Worm (Caenorhabditis elegans) whole organism, L4 larva: ENCODE data around the gene oac-1.

ENCODE experiments used
- F10B5.3 ChIP-seq: sonication (generic microtip); optimal IDR thresholded peaks from 2 replicates; lab custom pipeline; 2016; ENCODE audit warnings: mild to moderate bottlenecking, missing genetic modification characterization, missing compliant biosample characterization
- Y48G9A.11 ChIP-seq: fragments of 200-800 bp; sonication (Bioruptor generic); IDR thresholded peaks from 2 replicates; pipeline ENCODE4 v1.3.6; 2022; ENCODE audit warnings: missing genetic modification reagents, missing genetic modification characterization, missing compliant biosample characterization
- Y75B8A.6 ChIP-seq: fragments of 200-800 bp; sonication (Bioruptor generic); IDR thresholded peaks from 2 replicates; pipeline ENCODE4 v1.3.6; 2022; ENCODE audit warnings: missing genetic modification reagents, missing genetic modification characterization, missing compliant biosample characterization
- aha-1 ChIP-seq: fragments of 150-350 bp; peaks from one replicate; lab custom pipeline; 2014; ENCODE audit warnings: missing biosample characterization, missing genetic modification characterization
- ama-1 ChIP-seq: fragments of 150-350 bp; optimal IDR thresholded peaks from 2 replicates; lab custom pipeline; 2014; ENCODE audit warnings: inconsistent platforms, mixed read lengths
- attf-4 ChIP-seq: sonication (generic microtip); optimal IDR thresholded peaks from 3 replicates; lab custom pipeline; 2017; ENCODE audit warnings: missing biosample characterization, missing genetic modification characterization
- ceh-28 ChIP-seq: fragments of 150-350 bp; optimal IDR thresholded peaks from 2 replicates; lab custom pipeline; 2014; ENCODE audit warnings: missing biosample characterization, missing genetic modification reagents, missing genetic modification characterization
- ceh-62 ChIP-seq: sonication (generic microtip); optimal IDR thresholded peaks from 2 replicates; lab custom pipeline; 2017; ENCODE audit warnings: missing biosample characterization, missing genetic modification characterization
- ces-1 ChIP-seq: fragments of 150-350 bp; sonication (generic microtip); optimal IDR thresholded peaks from 4 replicates; lab custom pipeline; 2014; ENCODE audit warnings: missing biosample characterization, missing genetic modification reagents, missing genetic modification characterization
- daf-16 ChIP-seq, 3 experiments: sonication (generic microtip); optimal IDR thresholded peaks; 2 replicates each; lab custom pipeline; 2016 to 2017; ENCODE audit warnings: missing genetic modification characterization in 3 of 3, missing genetic modification reagents in 3 of 3, mild to moderate bottlenecking in 2 of 3, missing compliant biosample characterization in 2 of 3, missing biosample characterization in 1 of 3, moderate library complexity in 1 of 3
- daf-19 ChIP-seq: fragments of 200-800 bp; sonication (Bioruptor generic); conservative IDR thresholded peaks from 2 replicates; pipeline ENCODE4 v1.3.6; 2022; ENCODE audit warnings: missing genetic modification characterization, missing compliant biosample characterization
- dmd-6 ChIP-seq: fragments of 200-800 bp; sonication (Bioruptor generic); IDR thresholded peaks from 2 replicates; pipeline ENCODE4 v1.3.6; 2022; ENCODE audit warnings: missing genetic modification reagents, missing genetic modification characterization, missing compliant biosample characterization
- dpl-1 ChIP-seq: fragments of 150-350 bp; optimal IDR thresholded peaks from 2 replicates; lab custom pipeline; 2014; ENCODE audit warnings: missing biosample characterization, missing genetic modification reagents, missing genetic modification characterization
- fos-1 ChIP-seq: fragments of 150-350 bp; optimal IDR thresholded peaks from 2 replicates; lab custom pipeline; 2014; ENCODE audit warnings: missing biosample characterization, missing genetic modification characterization
- hif-1 ChIP-seq, 2 experiments: sonication (generic microtip); optimal IDR thresholded peaks; 2 replicates each; lab custom pipeline; 2016 to 2017; ENCODE audit warnings: missing compliant biosample characterization in 2 of 2, missing genetic modification characterization in 2 of 2, missing genetic modification reagents in 2 of 2, missing genotype in 2 of 2, mild to moderate bottlenecking in 1 of 2
- hlh-11 ChIP-seq: fragments of 200-800 bp; sonication (Bioruptor generic); optimal IDR thresholded peaks from 2 replicates; lab custom pipeline; 2018; ENCODE audit warnings: mild to moderate bottlenecking, missing genetic modification characterization, missing compliant biosample characterization
- lim-7 ChIP-seq: fragments of 200-800 bp; sonication (Bioruptor generic); IDR thresholded peaks from 2 replicates; pipeline ENCODE4 v1.3.6; 2022; ENCODE audit warnings: missing genetic modification characterization, missing compliant biosample characterization
- lin-13 ChIP-seq: fragments of 150-350 bp; optimal IDR thresholded peaks from 2 replicates; lab custom pipeline; 2014; ENCODE audit warnings: missing biosample characterization, missing genetic modification reagents, missing genetic modification characterization
- lin-15B ChIP-seq: fragments of 150-350 bp; sonication (generic microtip); optimal IDR thresholded peaks from 3 replicates; lab custom pipeline; 2014; ENCODE audit warnings: missing biosample characterization, missing genetic modification characterization
- lin-29 ChIP-seq: fragments of 200-800 bp; sonication (Bioruptor generic); IDR thresholded peaks from 2 replicates; pipeline ENCODE4 v1.3.6; 2022; ENCODE audit warnings: missing genetic modification reagents, missing genetic modification characterization, missing compliant biosample characterization
- lin-38 ChIP-seq: fragments of 200-800 bp; sonication (Bioruptor generic); IDR thresholded peaks from 2 replicates; pipeline ENCODE4 v1.3.6; 2022; ENCODE audit warnings: missing genetic modification reagents, missing genetic modification characterization, missing compliant biosample characterization
- lir-3 ChIP-seq: sonication (generic microtip); optimal IDR thresholded peaks from 2 replicates; lab custom pipeline; 2016; ENCODE audit warnings: mild to moderate bottlenecking, missing genetic modification characterization, missing compliant biosample characterization
- lsy-2 ChIP-seq, 2 experiments: fragments of 150-350 bp in 1 of 2; sonication (generic microtip) in 1 of 2; optimal IDR thresholded peaks; 2 replicates each; lab custom pipeline; 2014 to 2017; ENCODE audit warnings: missing biosample characterization in 2 of 2, missing genetic modification characterization in 2 of 2
- madf-9 ChIP-seq: fragments of 200-800 bp; sonication (Bioruptor generic); conservative IDR thresholded peaks from 2 replicates; pipeline ENCODE4 v1.3.6; 2022; ENCODE audit warnings: missing genetic modification reagents, missing genetic modification characterization, missing compliant biosample characterization
- mdl-1 ChIP-seq, 2 experiments: fragments of 150-350 bp in 1 of 2; sonication (generic microtip) in 1 of 2; optimal IDR thresholded peaks; 2 replicates each; lab custom pipeline; 2014 to 2017; ENCODE audit warnings: missing biosample characterization in 2 of 2, missing genetic modification characterization in 2 of 2
- mdt-29 ChIP-seq: fragments of 200-800 bp; sonication (Bioruptor generic); IDR thresholded peaks from 2 replicates; pipeline ENCODE4 v1.3.6; 2022; ENCODE audit warnings: missing genetic modification reagents, missing genetic modification characterization, missing compliant biosample characterization
- mep-1 ChIP-seq: fragments of 150-350 bp; sonication (generic microtip); optimal IDR thresholded peaks from 3 replicates; lab custom pipeline; 2014; ENCODE audit warnings: missing biosample characterization, missing genetic modification characterization
- mxl-2 ChIP-seq: fragments of 200-800 bp; sonication (Bioruptor generic); conservative IDR thresholded peaks from 2 replicates; pipeline ENCODE4 v1.3.6; 2022; ENCODE audit warnings: missing genetic modification reagents, missing genetic modification characterization, missing compliant biosample characterization
- nhr-102 ChIP-seq: sonication (generic microtip); optimal IDR thresholded peaks from 2 replicates; lab custom pipeline; 2016; ENCODE audit warnings: mild to moderate bottlenecking, missing genetic modification characterization, moderate library complexity, missing compliant biosample characterization
- nhr-111 ChIP-seq: fragments of 200-800 bp; sonication (Bioruptor generic); optimal IDR thresholded peaks from 2 replicates; lab custom pipeline; 2018; ENCODE audit warnings: mild to moderate bottlenecking, missing genetic modification characterization, missing compliant biosample characterization
- nhr-41 ChIP-seq: fragments of 200-800 bp; sonication (Bioruptor generic); IDR thresholded peaks from 2 replicates; pipeline ENCODE4 v1.3.6; 2022; ENCODE audit warnings: missing genetic modification reagents, missing genetic modification characterization, missing compliant biosample characterization
- nhr-42 ChIP-seq: fragments of 200-800 bp; sonication (Bioruptor generic); IDR thresholded peaks from 2 replicates; pipeline ENCODE4 v1.3.6; 2022; ENCODE audit warnings: missing genetic modification characterization, missing compliant biosample characterization
- nhr-48 ChIP-seq: sonication (generic microtip); optimal IDR thresholded peaks from 2 replicates; lab custom pipeline; 2016; ENCODE audit warnings: mild to moderate bottlenecking, missing genetic modification characterization, missing compliant biosample characterization
- pha-4 ChIP-seq, 2 experiments: fragments of 150-350 bp in 1 of 2; fragments of 200-800 bp in 1 of 2; sonication (Bioruptor generic) in 1 of 2; IDR thresholded peaks in 1 of 2; optimal IDR thresholded peaks in 1 of 2; 2 replicates each; pipeline versions ENCODE4 v1.3.6 to Lab custom; 2014 to 2022; ENCODE audit warnings: missing genetic modification characterization in 2 of 2, missing genetic modification reagents in 2 of 2, missing biosample characterization in 1 of 2, missing compliant biosample characterization in 1 of 2
- pqm-1 ChIP-seq: sonication (generic microtip); optimal IDR thresholded peaks from 2 replicates; lab custom pipeline; 2017; ENCODE audit warnings: missing biosample characterization, missing genetic modification characterization
- rbr-2 ChIP-seq: sonication (generic microtip); optimal IDR thresholded peaks from 2 replicates; lab custom pipeline; 2016; ENCODE audit warnings: missing genotype, missing genetic modification characterization, missing compliant biosample characterization
- saeg-2 ChIP-seq: fragments of 200-800 bp; sonication (Bioruptor generic); IDR thresholded peaks from 2 replicates; pipeline ENCODE4 v1.3.6; 2022; ENCODE audit warnings: missing genetic modification reagents, missing genetic modification characterization, missing compliant biosample characterization
- sdz-12 ChIP-seq: fragments of 200-800 bp; sonication (Bioruptor generic); optimal IDR thresholded peaks from 2 replicates; lab custom pipeline; 2018; ENCODE audit warnings: mild to moderate bottlenecking, missing genetic modification characterization, missing compliant biosample characterization
- skn-1 ChIP-seq: fragments of 150-350 bp; optimal IDR thresholded peaks from 2 replicates; lab custom pipeline; 2014; ENCODE audit warnings: missing biosample characterization, missing genetic modification characterization
- snpc-1.2 ChIP-seq: fragments of 200-800 bp; sonication (Bioruptor generic); IDR thresholded peaks from 2 replicates; pipeline ENCODE4 v1.3.6; 2022; ENCODE audit warnings: missing genetic modification reagents, missing genetic modification characterization, missing compliant biosample characterization
- spr-1 ChIP-seq: sonication (generic microtip); optimal IDR thresholded peaks from 2 replicates; lab custom pipeline; 2016; ENCODE audit warnings: mild to moderate bottlenecking, missing genetic modification characterization, missing compliant biosample characterization
- tra-1 ChIP-seq: fragments of 200-800 bp; sonication (Bioruptor generic); IDR thresholded peaks from 2 replicates; pipeline ENCODE4 v1.3.6; 2022; ENCODE audit warnings: missing genetic modification reagents, missing genetic modification characterization, missing compliant biosample characterization
- unc-39 ChIP-seq: sonication (generic microtip); optimal IDR thresholded peaks from 2 replicates; lab custom pipeline; 2017; ENCODE audit warnings: missing biosample characterization, missing genetic modification characterization
- vab-7 ChIP-seq: fragments of 200-800 bp; sonication (Bioruptor generic); IDR thresholded peaks from 2 replicates; pipeline ENCODE4 v1.3.6; 2022; ENCODE audit warnings: missing genetic modification reagents, missing genetic modification characterization, missing compliant biosample characterization
- zip-11 ChIP-seq: fragments of 200-800 bp; sonication (Bioruptor generic); IDR thresholded peaks from 2 replicates; pipeline ENCODE4 v1.3.6; 2022; ENCODE audit warnings: missing genetic modification characterization, missing compliant biosample characterization
- zip-2 ChIP-seq: fragments of 150-350 bp; optimal IDR thresholded peaks from 2 replicates; lab custom pipeline; 2014; ENCODE audit warnings: missing biosample characterization, missing genetic modification characterization
- ztf-7 ChIP-seq: fragments of 150-350 bp; optimal IDR thresholded peaks from 2 replicates; lab custom pipeline; 2014; ENCODE audit warnings: missing biosample characterization, missing genetic modification characterization

The oac-1 gene

ce11 chrV:19520597-19521322 is 35.0 kb downstream of the oac-1 start:
- TF ChIP-seq spr-1 (no peak), ama-1 (lab: Kevin White, UChicago) (peak; percentile 3), aha-1 (tag; lab: Kevin White, UChicago) (peak; percentile 97), nhr-102 (no peak), nhr-111 (GFP tag; lab: Kevin White, UChicago) (no peak), F10B5.3 (no peak), mep-1 (tag; lab: Kevin White, UChicago) (peak; percentile 4), lsy-2 (tag; optimal IDR thresholded peaks at IDR 0.05; lab: Kevin White, UChicago) (peak in 1 of 2 experiments; percentile 7)

ce11 chrV:19520130-19520529 is 35.6 kb downstream of the oac-1 start:
- TF ChIP-seq zip-2 (no peak), ces-1 (GFP tag; lab: Kevin White, UChicago) (no peak), lin-38 (GFP tag; lab: Robert Waterston, UW) (no peak), pha-4 (GFP tag; IDR thresholded peaks at IDR 0.05; lab: Robert Waterston, UW) (no peak), pha-4 (tag; optimal IDR thresholded peaks at IDR 0.05; lab: Kevin White, UChicago) (no peak), snpc-1.2 (GFP tag; lab: Robert Waterston, UW) (peak; percentile 71), daf-16 (GFP tag; optimal IDR thresholded peaks at IDR 0.05; lab: Kevin White, UChicago) (no peak), daf-16 (tag; optimal IDR thresholded peaks at IDR 0.05; lab: Kevin White, UChicago) (peak; percentile 10), ztf-7 (no peak), pqm-1 (tag; lab: Kevin White, UChicago) (no peak), nhr-41 (GFP tag; lab: Robert Waterston, UW) (peak; percentile 49; the same call in 1 of the 2 replicates), dmd-6 (GFP tag; lab: Robert Waterston, UW) (no peak), skn-1 (tag; lab: Kevin White, UChicago) (no peak), vab-7 (peak; percentile 36; the same call in 1 of the 2 replicates), Y48G9A.11 (GFP tag; lab: Robert Waterston, UW) (peak; percentile 61; the same call in 1 of the 2 replicates), mxl-2 (no peak), hif-1 (tag; optimal IDR thresholded peaks at IDR 0.05; lab: Kevin White, UChicago) (peak in 1 of 2 experiments; percentile 10), attf-4 (tag; lab: Kevin White, UChicago) (no peak), Y75B8A.6 (GFP tag; lab: Robert Waterston, UW) (peak; percentile 81; the same call in 1 of the 2 replicates), nhr-111 (GFP tag; lab: Kevin White, UChicago) (no peak), ceh-28 (tag; lab: Kevin White, UChicago) (no peak), zip-11 (GFP tag; lab: Robert Waterston, UW) (no peak; the same call in 1 of the 2 replicates), daf-19 (GFP tag; lab: Robert Waterston, UW) (no peak), nhr-48 (tag; lab: Kevin White, UChicago) (no peak), nhr-102 (no peak), fos-1 (tag; lab: Kevin White, UChicago) (no peak), lin-13 (GFP tag; lab: Kevin White, UChicago) (no peak), unc-39 (tag; lab: Kevin White, UChicago) (no peak), ceh-62 (no peak), lim-7 (0 out of 2 replicates have a peak, but pooled peaks have one; percentile 53), ama-1 (lab: Kevin White, UChicago) (peak; percentile 15), sdz-12 (GFP tag; lab: Kevin White, UChicago) (peak; percentile 67), rbr-2 (tag; lab: Kevin White, UChicago) (no peak), hlh-11 (tag; lab: Kevin White, UChicago) (no peak), tra-1 (GFP tag; lab: Robert Waterston, UW) (0 out of 2 replicates have a peak, but pooled peaks have one; percentile 23), lin-29 (GFP tag; lab: Robert Waterston, UW) (peak; percentile 72; the same call in 1 of the 2 replicates), mdl-1 (tag; optimal IDR thresholded peaks at IDR 0.05; lab: Kevin White, UChicago) (no peak), nhr-42 (GFP tag; lab: Robert Waterston, UW) (no peak), dpl-1 (GFP tag; lab: Kevin White, UChicago) (no peak), mdt-29 (GFP tag; lab: Robert Waterston, UW) (0 out of 2 replicates have a peak, but pooled peaks have one; percentile 40), mep-1 (tag; lab: Kevin White, UChicago) (no peak), lin-15B (tag; lab: Kevin White, UChicago) (no peak), lir-3 (no peak), madf-9 (GFP tag; lab: Robert Waterston, UW) (0 out of 2 replicates have a peak, but pooled peaks have one; percentile 33), saeg-2 (GFP tag; lab: Robert Waterston, UW) (no peak)
